Worm (Caenorhabditis elegans) whole organism, L1 larva: ENCODE measurements around the gene flp-4.

Experiments
- alr-1 ChIP-seq: fragments of 200-800 bp; sonication (Bioruptor generic); optimal IDR thresholded peaks from 2 replicates; lab custom pipeline; 2018; ENCODE audit warnings: borderline replicate concordance, mild to moderate bottlenecking, missing genetic modification characterization, missing compliant biosample characterization
- aly-2 ChIP-seq: fragments of 150-350 bp; optimal IDR thresholded peaks from 2 replicates; lab custom pipeline; 2014; ENCODE audit warnings: missing biosample characterization, missing genetic modification characterization
- blmp-1 ChIP-seq: fragments of 150-350 bp; optimal IDR thresholded peaks from 2 replicates; lab custom pipeline; 2014; ENCODE audit warnings: missing biosample characterization, missing genetic modification characterization
- efl-1 ChIP-seq, 4 experiments: fragments of 150-350 bp; optimal IDR thresholded peaks in 3 of 4; peaks in 1 of 4; 1 replicate in 1 of 4; 2 replicates in 3 of 4; lab custom pipeline; 2014; ENCODE audit warnings: missing biosample characterization in 2 of 4, missing genetic modification characterization in 2 of 4, missing genetic modification reagents in 2 of 4
- efl-3 ChIP-seq: fragments of 200-800 bp; sonication (Bioruptor generic); optimal IDR thresholded peaks from 2 replicates; lab custom pipeline; 2018; ENCODE audit warnings: mild to moderate bottlenecking, missing genetic modification characterization, missing compliant biosample characterization
- elt-2 ChIP-seq: sonication (generic microtip); optimal IDR thresholded peaks from 2 replicates; lab custom pipeline; 2016; ENCODE audit warnings: missing genetic modification characterization, mild to moderate bottlenecking, inconsistent platforms, missing compliant biosample characterization, missing genetic modification reagents
- elt-3 ChIP-seq, 6 experiments: fragments of 150-350 bp in 1 of 6; sonication (generic microtip); optimal IDR thresholded peaks; 2 replicates each; lab custom pipeline; 2017 to 2018; ENCODE audit warnings: missing biosample characterization in 6 of 6, missing genetic modification characterization in 6 of 6, inconsistent platforms in 1 of 6
- fkh-8 ChIP-seq: sonication (generic microtip); optimal IDR thresholded peaks from 2 replicates; lab custom pipeline; 2016; ENCODE audit warnings: mild to moderate bottlenecking, missing genetic modification characterization, missing compliant biosample characterization
- fos-1 ChIP-seq: fragments of 150-350 bp; optimal IDR thresholded peaks from 2 replicates; lab custom pipeline; 2014; ENCODE audit warnings: missing biosample characterization, missing genetic modification characterization
- hlh-4 ChIP-seq: sonication (generic microtip); optimal IDR thresholded peaks from 2 replicates; lab custom pipeline; 2016; ENCODE audit warnings: mild to moderate bottlenecking, missing genetic modification characterization, missing compliant biosample characterization
- hpl-2 ChIP-seq: fragments of 150-350 bp; optimal IDR thresholded peaks from 2 replicates; lab custom pipeline; 2014; ENCODE audit warnings: missing biosample characterization, missing genetic modification reagents, missing genetic modification characterization
- irx-1 ChIP-seq: sonication (generic microtip); optimal IDR thresholded peaks from 2 replicates; lab custom pipeline; 2016; ENCODE audit warnings: missing genetic modification characterization, missing compliant biosample characterization
- lin-13 ChIP-seq: fragments of 150-350 bp; optimal IDR thresholded peaks from 2 replicates; lab custom pipeline; 2014; ENCODE audit warnings: missing biosample characterization, missing genetic modification reagents, missing genetic modification characterization
- lin-14 ChIP-seq: fragments of 200-800 bp; sonication (Bioruptor generic); optimal IDR thresholded peaks from 2 replicates; lab custom pipeline; 2018; ENCODE audit warnings: mild to moderate bottlenecking, missing genetic modification characterization, moderate library complexity, missing compliant biosample characterization
- lin-15B ChIP-seq: fragments of 150-350 bp; sonication (generic microtip); optimal IDR thresholded peaks from 3 replicates; lab custom pipeline; 2014; ENCODE audit warnings: missing biosample characterization, missing genetic modification characterization
- lir-3 ChIP-seq: sonication (generic microtip); optimal IDR thresholded peaks from 2 replicates; lab custom pipeline; 2016; ENCODE audit warnings: mild to moderate bottlenecking, missing genetic modification characterization, moderate library complexity, missing compliant biosample characterization; ENCODE audit not compliant: poor library complexity
- nhr-12 ChIP-seq: sonication (generic microtip); optimal IDR thresholded peaks from 2 replicates; lab custom pipeline; 2017; ENCODE audit warnings: missing biosample characterization, missing genetic modification characterization
- nhr-77 ChIP-seq: fragments of 150-350 bp; optimal IDR thresholded peaks from 2 replicates; lab custom pipeline; 2014; ENCODE audit warnings: missing biosample characterization, missing genetic modification characterization
- nhr-84 ChIP-seq: sonication (generic microtip); optimal IDR thresholded peaks from 2 replicates; lab custom pipeline; 2017; ENCODE audit warnings: missing biosample characterization, missing genetic modification characterization
- nhr-85 ChIP-seq: sonication (generic microtip); peaks from one replicate; lab custom pipeline; 2016; ENCODE audit warnings: missing genetic modification characterization, inconsistent platforms, missing compliant biosample characterization
- pax-3 ChIP-seq: fragments of 200-800 bp; sonication (Bioruptor generic); optimal IDR thresholded peaks from 2 replicates; lab custom pipeline; 2018; ENCODE audit warnings: mild to moderate bottlenecking, missing genetic modification characterization, moderate library complexity, missing compliant biosample characterization
- sptf-1 ChIP-seq: fragments of 150-350 bp; optimal IDR thresholded peaks from 2 replicates; lab custom pipeline; 2014; ENCODE audit warnings: missing biosample characterization, missing genetic modification characterization
- tlp-1 ChIP-seq: fragments of 150-350 bp; optimal IDR thresholded peaks from 2 replicates; lab custom pipeline; 2014; ENCODE audit warnings: missing biosample characterization, missing genetic modification characterization
- unc-98 ChIP-seq: fragments of 200-800 bp; sonication (Bioruptor generic); IDR thresholded peaks from 2 replicates; pipeline ENCODE4 v1.3.6; 2022; ENCODE audit warnings: missing genetic modification characterization, missing compliant biosample characterization
- vab-15 ChIP-seq: sonication (generic microtip); optimal IDR thresholded peaks from 2 replicates; lab custom pipeline; 2017; ENCODE audit warnings: missing genotype, mild to moderate bottlenecking, missing genetic modification characterization, missing compliant biosample characterization

The flp-4 gene

ce11 chrII:10065472-10065871 is 16.8 kb downstream of the flp-4 start:
- TF ChIP-seq fkh-8 (no peak), lin-15B (tag; lab: Kevin White, UChicago) (no peak), alr-1 (tag; lab: Kevin White, UChicago) (no peak), efl-1 (optimal IDR thresholded peaks at IDR 0.05; lab: Kevin White, UChicago) (no peak), efl-1 (GFP tag; optimal IDR thresholded peaks at IDR 0.05 in 1 of 2; lab: Kevin White, UChicago) (no peak)
- TF ChIP-seq, all 84 proteins: peak for 0

ce11 chrII:10067817-10068216 is 19.1 kb downstream of the flp-4 start, which contains the start of gene die-1:
TSS of gene die-1 (minus strand) at chrII:10067917.
- TF ChIP-seq alr-1 (tag; lab: Kevin White, UChicago) (no peak), pax-3 (tag; lab: Kevin White, UChicago) (no peak), lir-3 (tag; lab: Kevin White, UChicago) (no peak), nhr-84 (no peak), unc-98 (GFP tag; lab: Robert Waterston, UW) (no peak), lin-14 (GFP tag; lab: Kevin White, UChicago) (no peak), hlh-4 (tag; lab: Kevin White, UChicago) (no peak), fos-1 (tag; lab: Kevin White, UChicago) (no peak)

ce11 chrII:10073986-10074385 is 25.3 kb downstream of the flp-4 start:
- TF ChIP-seq nhr-85 (tag; lab: Kevin White, UChicago), result peak; percentile 59
- no peak for TF ChIP-seq efl-3
- peak; percentile 87 for TF ChIP-seq blmp-1 (tag; lab: Kevin White, UChicago)
- TF ChIP-seq elt-3 (tag; optimal IDR thresholded peaks at IDR 0.05; lab: Kevin White, UChicago), result peak in 5 of 6 experiments; percentile 79 to 97 (median 95)
- TF ChIP-seq nhr-12 (tag; lab: Kevin White, UChicago), result no peak
- TF ChIP-seq sptf-1 (tag; lab: Kevin White, UChicago), result no peak
- peak; percentile 42 for TF ChIP-seq lin-14 (GFP tag; lab: Kevin White, UChicago)
- TF ChIP-seq, all 84 proteins: peak for 4

DNA sequence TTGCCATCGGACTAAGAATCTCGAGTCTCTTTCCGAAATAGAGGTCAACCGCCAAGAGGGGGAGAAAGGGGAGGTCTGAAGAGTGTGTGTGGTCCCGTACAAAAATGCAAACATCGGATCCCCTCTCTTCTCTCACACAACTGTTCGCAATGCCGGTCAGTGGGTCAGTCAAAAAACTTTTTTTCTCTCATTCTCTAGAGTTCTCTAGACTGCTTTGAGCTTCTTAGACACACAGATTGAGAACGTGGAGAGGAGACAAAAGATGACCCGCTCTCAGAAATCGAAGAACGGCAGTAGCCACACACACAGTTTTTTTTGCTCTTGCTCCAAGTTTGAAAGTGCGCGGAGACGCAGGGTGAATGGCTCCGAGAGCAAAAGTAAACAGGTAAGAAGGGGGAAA is 27.1 kb downstream of the flp-4 start:
- peak; percentile 3 for TF ChIP-seq nhr-77 (tag; lab: Kevin White, UChicago)
- TF ChIP-seq irx-1 (tag; lab: Kevin White, UChicago), result no peak
- peak; percentile 24 for TF ChIP-seq lin-14 (GFP tag; lab: Kevin White, UChicago)

ce11 chrII:10084482-10084881 is 35.8 kb downstream of the flp-4 start:
- TF ChIP-seq lin-13, result no peak
- TF ChIP-seq vab-15 (tag; lab: Kevin White, UChicago), result no peak
- no peak for TF ChIP-seq lir-3 (tag; lab: Kevin White, UChicago)
- TF ChIP-seq hpl-2, result no peak

DNA sequence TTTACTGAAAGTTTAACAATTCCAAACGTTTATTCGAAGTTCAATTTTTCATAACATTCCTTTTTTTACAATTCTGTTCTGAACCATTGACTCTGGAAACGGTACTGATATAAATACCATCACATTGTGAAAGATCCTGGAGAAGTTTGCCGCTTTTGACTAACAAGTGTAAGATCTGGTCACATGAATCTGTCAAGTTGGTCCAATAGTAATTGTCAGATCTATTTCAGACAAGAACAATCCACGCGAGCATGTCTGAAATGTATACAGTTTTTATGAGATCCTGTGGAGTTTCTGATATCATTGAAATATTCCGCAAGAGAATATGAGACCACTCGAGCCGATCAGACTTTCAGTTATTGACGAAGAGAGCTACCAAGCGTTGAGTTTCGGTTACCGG is 44.5 kb downstream of the flp-4 start:
- TF ChIP-seq elt-3 (tag; optimal IDR thresholded peaks at IDR 0.05; lab: Kevin White, UChicago) (no peak), efl-1 (optimal IDR thresholded peaks at IDR 0.05; lab: Kevin White, UChicago) (no peak), efl-1 (GFP tag; optimal IDR thresholded peaks at IDR 0.05 in 1 of 2; lab: Kevin White, UChicago) (peak in 1 of 2 experiments; percentile 79)

ce11 chrII:10094190-10094923 is 45.7 kb downstream of the flp-4 start, which contains the start of gene lact-2:
TSS of gene lact-2 (plus strand) at chrII:10094873.
- TF ChIP-seq nhr-77 (tag; lab: Kevin White, UChicago) (no peak), nhr-84 (no peak), elt-2 (tag; lab: Kevin White, UChicago) (peak; percentile 57), blmp-1 (tag; lab: Kevin White, UChicago) (peak; percentile 36), efl-1 (optimal IDR thresholded peaks at IDR 0.05; lab: Kevin White, UChicago) (no peak), efl-1 (GFP tag; optimal IDR thresholded peaks at IDR 0.05 in 1 of 2; lab: Kevin White, UChicago) (peak in 1 of 2 experiments; percentile 87)
- TF ChIP-seq, all 84 proteins: peak for 3

- TF ChIP-seq aly-2 (tag; lab: Kevin White, UChicago) (no peak), elt-2 (tag; lab: Kevin White, UChicago) (peak; percentile 6), tlp-1 (peak; percentile 23)
Measured at ce11 chrII:10095224-10095623, 46.6 kb downstream of the flp-4 start.
